Worm (Caenorhabditis elegans): ENCODE measurements around the gene M05D6.3.

Gene M05D6.3

ce11 chrII:8442176-8442575 is 33.4 kb upstream of the M05D6.3 start (continued):
- TF ChIP-seq unc-62 (GFP tag; optimal IDR thresholded peaks at IDR 0.05) (no peak), lsl-1 (GFP tag; optimal IDR thresholded peaks at IDR 0.05) (peak; percentile 67), dox-1 (GFP tag; IDR thresholded peaks at IDR 0.05) (peak; percentile 57; the same call in 1 of the 2 replicates), F49E8.2 (tag; optimal IDR thresholded peaks at IDR 0.05; ENCODE audit: insufficient read depth) (no peak), ceh-91 (GFP tag; IDR thresholded peaks at IDR 0.05) (0 out of 2 replicates have a peak, but pooled peaks have one; percentile 16), aptf-2 (GFP tag; conservative IDR thresholded peaks at IDR 0.05) (0 out of 2 replicates have a peak, but pooled peaks have one; percentile 47), unc-130 (GFP tag; optimal IDR thresholded peaks at IDR 0.05) (no peak)

- no peak for TF ChIP-seq unc-130 (GFP tag; optimal IDR thresholded peaks at IDR 0.05)
- no peak for TF ChIP-seq ekl-4 (GFP tag; IDR thresholded peaks at IDR 0.05)
- 0 out of 2 replicates have a peak, but pooled peaks have one; percentile 39 for TF ChIP-seq hsf-1 (GFP tag; IDR thresholded peaks at IDR 0.05)
- peak; percentile 51 for TF ChIP-seq Y53G8AR.9 (GFP tag; conservative IDR thresholded peaks at IDR 0.05)
- TF ChIP-seq lin-54 (GFP tag; optimal IDR thresholded peaks at IDR 0.05), result peak; percentile 17
- no peak for TF ChIP-seq akir-1 (GFP tag; optimal IDR thresholded peaks at IDR 0.05)
- TF ChIP-seq D2030.7 (GFP tag; IDR thresholded peaks at IDR 0.05), result peak; percentile 34; the same call in 1 of the 2 replicates
- TF ChIP-seq bed-1 (GFP tag; IDR thresholded peaks at IDR 0.05), result no peak
- no peak for TF ChIP-seq B0035.1 (tag; optimal IDR thresholded peaks at IDR 0.05)
- peak; percentile 50 for TF ChIP-seq madf-6 (GFP tag; IDR thresholded peaks at IDR 0.05)
- no peak for TF ChIP-seq madf-3 (GFP tag; IDR thresholded peaks at IDR 0.05)
- 0 out of 2 replicates have a peak, but pooled peaks have one; percentile 22 for TF ChIP-seq lin-26 (GFP tag; IDR thresholded peaks at IDR 0.05)
- TF ChIP-seq Y53F4B.3 (GFP tag; IDR thresholded peaks at IDR 0.05), result no peak
- TF ChIP-seq lir-1 (GFP tag; conservative IDR thresholded peaks at IDR 0.05), result no peak
- TF ChIP-seq let-526 (GFP tag; IDR thresholded peaks at IDR 0.05), result no peak
Measured at ce11 chrII:8442717-8443223, 32.8 kb upstream of the M05D6.3 start, which contains the start of gene eif-3.G. Gene eif-3.G (plus strand): TSS chrII:8442767.

ce11 chrII:8444007-8444406 is 31.6 kb upstream of the M05D6.3 start, which contains the start of gene evl-20:
Gene evl-20 (plus strand): TSS chrII:8444307.
- TF ChIP-seq dox-1 (GFP tag; IDR thresholded peaks at IDR 0.05), result no peak
- 0 out of 2 replicates have a peak, but pooled peaks have one; percentile 41 for TF ChIP-seq Y56A3A.18 (GFP tag; IDR thresholded peaks at IDR 0.05)

- TF ChIP-seq egl-44 (GFP tag; IDR thresholded peaks at IDR 0.05), result no peak
- TF ChIP-seq lin-54 (GFP tag; optimal IDR thresholded peaks at IDR 0.05), result no peak
- no peak for TF ChIP-seq zim-3 (tag; optimal IDR thresholded peaks at IDR 0.05)
- TF ChIP-seq hsf-1 (GFP tag; IDR thresholded peaks at IDR 0.05), result no peak
- TF ChIP-seq rec-8 (tag; optimal IDR thresholded peaks at IDR 0.05), result no peak
- TF ChIP-seq lag-1 (GFP tag; IDR thresholded peaks at IDR 0.05), result no peak
- TF ChIP-seq F52B5.7 (tag; optimal IDR thresholded peaks at IDR 0.05), result no peak
- no peak for TF ChIP-seq dpl-1 (GFP tag; optimal IDR thresholded peaks at IDR 0.05)
- no peak for TF ChIP-seq Y56A3A.18 (GFP tag; IDR thresholded peaks at IDR 0.05)
- no peak for TF ChIP-seq madf-3 (GFP tag; IDR thresholded peaks at IDR 0.05)
- TF ChIP-seq nfyb-1 (GFP tag; IDR thresholded peaks at IDR 0.05), result no peak
- no peak for TF ChIP-seq ceh-100 (GFP tag; IDR thresholded peaks at IDR 0.05)
- TF ChIP-seq attf-5 (GFP tag; optimal IDR thresholded peaks at IDR 0.05), result no peak
- no peak for TF ChIP-seq F57C9.4 (tag; optimal IDR thresholded peaks at IDR 0.05)
- TF ChIP-seq lsy-27 (tag; optimal IDR thresholded peaks at IDR 0.05; ENCODE audit: borderline replicate concordance, insufficient read depth), result no peak
- TF ChIP-seq hrde-1 (tag; optimal IDR thresholded peaks at IDR 0.05; ENCODE audit: borderline replicate concordance), result no peak
Measured at ce11 chrII:8446731-8447130, 28.8 kb upstream of the M05D6.3 start, which contains the start of gene cut-3. Gene cut-3 (minus strand): TSS chrII:8446831.
